Fruit fly (Drosophila melanogaster) whole organism, embryonic: ENCODE results near the gene CG15203.
A peak's percentile ranks its signal among the peaks of the same experiment; 100 is the strongest.

Experiments used
- Bdp1 ChIP-seq: fragments of 200-800 bp; sonication (Bioruptor generic); optimal IDR thresholded peaks from 3 replicates; lab custom pipeline; 2016; ENCODE audit warnings: missing biosample characterization, missing genetic modification characterization
- BtbVII ChIP-seq: fragments of 200-800 bp; sonication (Bioruptor generic); optimal IDR thresholded peaks from 3 replicates; lab custom pipeline; 2017; ENCODE audit warnings: missing biosample characterization, mild to moderate bottlenecking, missing genetic modification characterization
- C15 ChIP-seq: fragments of 200-800 bp; sonication (Bioruptor generic); IDR thresholded peaks from 3 replicates; pipeline ENCODE4 v1.3.6; 2022; ENCODE audit warnings: missing biosample characterization, missing genetic modification characterization
- CG10431 ChIP-seq: fragments of 200-800 bp; sonication (Bioruptor generic); optimal IDR thresholded peaks from 3 replicates; lab custom pipeline; 2018; ENCODE audit warnings: missing biosample characterization, mild to moderate bottlenecking, missing genetic modification characterization
- CG10543 ChIP-seq: fragments of 200-800 bp; sonication (Bioruptor generic); optimal IDR thresholded peaks from 3 replicates; lab custom pipeline; 2017; ENCODE audit warnings: missing biosample characterization, mild to moderate bottlenecking, missing genetic modification characterization, moderate library complexity
- CG10565 ChIP-seq: fragments of 200-800 bp; sonication (Bioruptor generic); optimal IDR thresholded peaks from 3 replicates; lab custom pipeline; 2016; ENCODE audit warnings: missing biosample characterization, mild to moderate bottlenecking, missing genetic modification characterization
- CG10654 ChIP-seq: fragments of 200-800 bp; sonication (Bioruptor generic); optimal IDR thresholded peaks from 2 replicates; lab custom pipeline; 2016; ENCODE audit warnings: missing biosample characterization, missing genetic modification characterization
- CG11398 ChIP-seq: fragments of 200-800 bp; sonication (Bioruptor generic); optimal IDR thresholded peaks from 2 replicates; lab custom pipeline; 2016; ENCODE audit warnings: missing biosample characterization, missing genetic modification characterization
- CG11456 ChIP-seq: fragments of 200-800 bp; sonication (Bioruptor generic); IDR thresholded peaks from 3 replicates; pipeline ENCODE4 v1.3.6; 2022; ENCODE audit warnings: missing biosample characterization, missing genetic modification characterization
- CG12104 ChIP-seq: fragments of 200-800 bp; sonication (Bioruptor generic); optimal IDR thresholded peaks from 3 replicates; lab custom pipeline; 2016; ENCODE audit warnings: missing biosample characterization, missing genetic modification characterization
- CG12659 ChIP-seq: fragments of 200-800 bp; sonication (Bioruptor generic); optimal IDR thresholded peaks from 3 replicates; lab custom pipeline; 2017; ENCODE audit warnings: mild to moderate bottlenecking, missing biosample characterization, missing genetic modification reagents, missing genetic modification characterization
- CG13123 ChIP-seq: fragments of 200-800 bp; sonication (Bioruptor generic); optimal IDR thresholded peaks from 2 replicates; lab custom pipeline; 2016; ENCODE audit warnings: missing biosample characterization, missing genetic modification characterization
- CG14860 ChIP-seq: fragments of 200-800 bp; sonication (Bioruptor generic); IDR thresholded peaks from 3 replicates; pipeline ENCODE4 v1.3.6; 2022; ENCODE audit warnings: missing biosample characterization, missing genetic modification characterization; ENCODE audit not compliant: partially characterized antibody
- CG15696 ChIP-seq: fragments of 200-800 bp; sonication (Bioruptor generic); optimal IDR thresholded peaks from 2 replicates; lab custom pipeline; 2019; ENCODE audit warnings: missing biosample characterization, mild to moderate bottlenecking, missing genetic modification characterization, moderate library complexity
- CG17802 ChIP-seq: fragments of 200-800 bp; sonication (Bioruptor generic); optimal IDR thresholded peaks from 2 replicates; lab custom pipeline; 2018; ENCODE audit warnings: missing biosample characterization, mild to moderate bottlenecking, missing genetic modification characterization, moderate library complexity
- CG2116 ChIP-seq: fragments of 200-800 bp; sonication (Bioruptor generic); optimal IDR thresholded peaks from 3 replicates; lab custom pipeline; 2018; ENCODE audit warnings: missing biosample characterization, mild to moderate bottlenecking, missing genetic modification characterization
- CG2889 ChIP-seq: fragments of 200-800 bp; sonication (Bioruptor generic); IDR thresholded peaks from 3 replicates; pipeline ENCODE4 v1.3.6; 2022; ENCODE audit warnings: missing biosample characterization, missing genetic modification characterization
- CG32532 ChIP-seq: fragments of 200-800 bp; sonication (Bioruptor generic); IDR thresholded peaks from 2 replicates; pipeline ENCODE4 v1.3.6; 2022; ENCODE audit warnings: missing biosample characterization, missing genetic modification characterization
- CG42726 ChIP-seq: fragments of 200-800 bp; sonication (Bioruptor generic); IDR thresholded peaks from 2 replicates; pipeline ENCODE4 v1.3.6; 2022; ENCODE audit warnings: missing biosample characterization, missing genetic modification characterization; ENCODE audit not compliant: partially characterized antibody
- CG4707 ChIP-seq: fragments of 200-800 bp; sonication (Bioruptor generic); optimal IDR thresholded peaks from 2 replicates; lab custom pipeline; 2018; ENCODE audit warnings: missing biosample characterization, mild to moderate bottlenecking, missing genetic modification characterization, moderate library complexity
- CG6683 ChIP-seq: fragments of 200-800 bp; sonication (Bioruptor generic); optimal IDR thresholded peaks from 2 replicates; lab custom pipeline; 2017; ENCODE audit warnings: missing biosample characterization, mild to moderate bottlenecking, missing genetic modification characterization, missing genetic modification reagents
- CG7839 ChIP-seq: fragments of 200-800 bp; sonication (Bioruptor generic); optimal IDR thresholded peaks from 3 replicates; lab custom pipeline; 2018; ENCODE audit warnings: missing biosample characterization, mild to moderate bottlenecking, missing genetic modification characterization, moderate library complexity
- CG7987 ChIP-seq: fragments of 200-800 bp; sonication (Bioruptor generic); optimal IDR thresholded peaks from 2 replicates; lab custom pipeline; 2018; ENCODE audit warnings: missing biosample characterization, mild to moderate bottlenecking, missing genetic modification characterization, moderate library complexity
- Chrac-16 ChIP-seq: fragments of 200-800 bp; sonication (Bioruptor generic); optimal IDR thresholded peaks from 3 replicates; lab custom pipeline; 2016; ENCODE audit warnings: missing biosample characterization, missing genetic modification characterization
- E2f2 ChIP-seq: fragments of 200-800 bp; sonication (Bioruptor generic); IDR thresholded peaks from 2 replicates; pipeline ENCODE4 v1.3.6; 2022; ENCODE audit warnings: missing biosample characterization, missing genetic modification characterization
- Hr39 ChIP-seq: fragments of >200 bp; optimal IDR thresholded peaks from 2 replicates; lab custom pipeline; 2017
- Lim3 ChIP-seq: fragments of 200-800 bp; sonication (Bioruptor generic); IDR thresholded peaks from 2 replicates; pipeline ENCODE4 v1.3.6; 2022; ENCODE audit warnings: missing biosample characterization, missing genetic modification characterization
- Myb ChIP-seq: fragments of 200-800 bp; sonication (Bioruptor generic); optimal IDR thresholded peaks from 2 replicates; lab custom pipeline; 2016; ENCODE audit warnings: missing biosample characterization, missing genetic modification characterization
- NfI ChIP-seq: fragments of 200-800 bp; sonication (Bioruptor generic); optimal IDR thresholded peaks from 3 replicates; lab custom pipeline; 2018; ENCODE audit warnings: missing biosample characterization, mild to moderate bottlenecking, missing genetic modification characterization, moderate library complexity
- Poxn ChIP-seq: fragments of 200-800 bp; sonication (Bioruptor generic); IDR thresholded peaks from 2 replicates; pipeline ENCODE4 v1.3.6; 2022; ENCODE audit warnings: missing biosample characterization, missing genetic modification characterization
- Rx ChIP-seq: fragments of 200-800 bp; sonication (Bioruptor generic); IDR thresholded peaks from 2 replicates; pipeline ENCODE4 v1.3.6; 2022; ENCODE audit warnings: missing biosample characterization, missing genetic modification characterization
- Spps ChIP-seq: fragments of 200-800 bp; sonication (Bioruptor generic); optimal IDR thresholded peaks from 2 replicates; lab custom pipeline; 2018; ENCODE audit warnings: missing biosample characterization, mild to moderate bottlenecking, missing genetic modification characterization
- aop ChIP-seq: fragments of 200-800 bp; sonication (Bioruptor generic); IDR thresholded peaks from 2 replicates; pipeline ENCODE4 v1.3.6; 2022; ENCODE audit warnings: missing biosample characterization, missing genetic modification characterization
- bab2 ChIP-seq: fragments of 200-800 bp; sonication (Bioruptor generic); optimal IDR thresholded peaks from 2 replicates; lab custom pipeline; 2016; ENCODE audit warnings: missing biosample characterization, missing genetic modification characterization
- bbx ChIP-seq: fragments of 200-800 bp; sonication (Bioruptor generic); IDR thresholded peaks from 2 replicates; pipeline ENCODE4 v1.3.6; 2022; ENCODE audit warnings: missing biosample characterization, missing genetic modification characterization; ENCODE audit not compliant: partially characterized antibody
- bigmax ChIP-seq: fragments of 200-800 bp; sonication (Bioruptor generic); optimal IDR thresholded peaks from 2 replicates; lab custom pipeline; 2018; ENCODE audit warnings: missing biosample characterization, mild to moderate bottlenecking, missing genetic modification characterization
- bsh ChIP-seq, 2 experiments: fragments of 200-800 bp; sonication (Bioruptor generic); optimal IDR thresholded peaks; 2 replicates each; lab custom pipeline; 2017 to 2018; ENCODE audit warnings: mild to moderate bottlenecking in 2 of 2, missing biosample characterization in 2 of 2, missing genetic modification characterization in 2 of 2, moderate library complexity in 1 of 2
- ftz-f1 ChIP-seq: fragments of 200-800 bp; sonication (Bioruptor generic); optimal IDR thresholded peaks from 2 replicates; lab custom pipeline; 2016; ENCODE audit warnings: missing biosample characterization, missing genetic modification characterization
- fu2 ChIP-seq: fragments of 200-800 bp; sonication (Bioruptor generic); optimal IDR thresholded peaks from 2 replicates; lab custom pipeline; 2016; ENCODE audit warnings: missing biosample characterization, missing genetic modification characterization
- gcm2 ChIP-seq: fragments of 200-800 bp; sonication (Bioruptor generic); optimal IDR thresholded peaks from 2 replicates; lab custom pipeline; 2016; ENCODE audit warnings: missing biosample characterization, missing genetic modification characterization
- hb ChIP-seq: fragments of 200-800 bp; sonication (Bioruptor generic); IDR thresholded peaks from 3 replicates; pipeline ENCODE4 v1.3.6; 2022; ENCODE audit warnings: missing biosample characterization, missing genetic modification characterization; ENCODE audit not compliant: partially characterized antibody
- kah ChIP-seq: fragments of 200-800 bp; sonication (Bioruptor generic); optimal IDR thresholded peaks from 2 replicates; lab custom pipeline; 2018; ENCODE audit warnings: missing biosample characterization, mild to moderate bottlenecking, missing genetic modification characterization
- mld ChIP-seq: fragments of 200-800 bp; sonication (Bioruptor generic); IDR thresholded peaks from 3 replicates; pipeline ENCODE4 v1.3.6; 2022; ENCODE audit warnings: missing biosample characterization, missing genetic modification characterization; ENCODE audit not compliant: partially characterized antibody
- nmo ChIP-seq: fragments of 200-800 bp; sonication (Bioruptor generic); optimal IDR thresholded peaks from 2 replicates; lab custom pipeline; 2018; ENCODE audit warnings: missing biosample characterization, mild to moderate bottlenecking, missing genetic modification characterization, moderate library complexity
- prd ChIP-seq, 3 experiments: fragments of >200 bp in 2 of 3; fragments of 200-800 bp in 1 of 3; sonication (Bioruptor generic) in 1 of 3; optimal IDR thresholded peaks in 2 of 3; IDR thresholded peaks in 1 of 3; 2 replicates in 2 of 3; 3 replicates in 1 of 3; pipeline versions ENCODE4 v1.3.6 to Lab custom; 2017 to 2022; ENCODE audit warnings: missing biosample characterization in 1 of 3, missing genetic modification characterization in 1 of 3
- sna ChIP-seq: fragments of 200-800 bp; sonication (Bioruptor generic); IDR thresholded peaks from 2 replicates; pipeline ENCODE4 v1.3.6; 2022; ENCODE audit warnings: missing biosample characterization, missing genetic modification characterization; ENCODE audit not compliant: partially characterized antibody
- stc ChIP-seq: fragments of 200-800 bp; sonication (Bioruptor generic); IDR thresholded peaks from 2 replicates; pipeline ENCODE4 v1.3.6; 2022; ENCODE audit warnings: missing biosample characterization, missing genetic modification characterization
- sug ChIP-seq: fragments of 200-800 bp; optimal IDR thresholded peaks from 2 replicates; lab custom pipeline; 2019; ENCODE audit warnings: missing biosample characterization, mild to moderate bottlenecking, missing genetic modification characterization, moderate library complexity
- unc-4 ChIP-seq: fragments of 200-800 bp; sonication (Bioruptor generic); IDR thresholded peaks from 2 replicates; pipeline ENCODE4 v1.3.6; 2022; ENCODE audit warnings: missing biosample characterization, missing genetic modification characterization; ENCODE audit not compliant: partially characterized antibody
- yki ChIP-seq: fragments of >200 bp; optimal IDR thresholded peaks from 3 replicates; lab custom pipeline; 2018
- zf30C ChIP-seq: fragments of 200-800 bp; sonication (Bioruptor generic); optimal IDR thresholded peaks from 3 replicates; lab custom pipeline; 2018; ENCODE audit warnings: missing biosample characterization, mild to moderate bottlenecking, missing genetic modification characterization

Gene CG15203

dm6 chrX:11090161-11090560, 23.8 kb downstream of the CG15203 start, which contains the start of gene CG2076 (continued):
- TF ChIP-seq CG10565 (GFP tag; lab: Kevin White, UChicago) (no peak), mld (GFP tag; lab: Robert Waterston, UW) (peak; percentile 82), yki (no peak), Chrac-16 (GFP tag; lab: Kevin White, UChicago) (no peak), stc (GFP tag; lab: Robert Waterston, UW) (no peak), Spps (tag; lab: Kevin White, UChicago) (no peak), Rx (GFP tag; lab: Robert Waterston, UW) (no peak), Hr39 (lab: Kevin White, UChicago) (no peak), CG11398 (no peak), CG13123 (GFP tag; lab: Kevin White, UChicago) (no peak), CG12104 (GFP tag; lab: Kevin White, UChicago) (no peak), CG2116 (peak; percentile 73), unc-4 (GFP tag; lab: Robert Waterston, UW) (peak; percentile 84), kah (GFP tag; lab: Kevin White, UChicago) (no peak), sug (tag; lab: Kevin White, UChicago) (no peak), CG2889 (GFP tag; lab: Robert Waterston, UW) (no peak), fu2 (no peak), CG10543 (no peak), bab2 (GFP tag; lab: Kevin White, UChicago) (no peak), bbx (peak; percentile 90), Myb (GFP tag; lab: Kevin White, UChicago) (no peak), nmo (GFP tag; lab: Kevin White, UChicago) (peak; percentile 22), CG32532 (no peak), CG12659 (GFP tag; lab: Kevin White, UChicago) (no peak), CG4707 (no peak), gcm2 (GFP tag; lab: Kevin White, UChicago) (no peak), zf30C (no peak), CG11456 (GFP tag; lab: Robert Waterston, UW) (no peak), CG17802 (tag; lab: Kevin White, UChicago) (no peak), CG15696 (tag; lab: Kevin White, UChicago) (no peak), bsh (GFP tag; optimal IDR thresholded peaks at IDR 0.05; lab: Kevin White, UChicago) (no peak), E2f2 (GFP tag; lab: Robert Waterston, UW) (peak; percentile 82), CG7987 (GFP tag; lab: Kevin White, UChicago) (no peak), CG42726 (GFP tag; lab: Robert Waterston, UW) (peak; percentile 58; the same call in 1 of the 2 replicates), CG6683 (GFP tag; lab: Kevin White, UChicago) (no peak), hb (GFP tag; lab: Robert Waterston, UW) (peak; percentile 95), CG10654 (GFP tag; lab: Kevin White, UChicago) (no peak), bigmax (no peak), sna (GFP tag; lab: Robert Waterston, UW) (peak; percentile 93), aop (GFP tag; lab: Robert Waterston, UW) (no peak), Lim3 (GFP tag; lab: Robert Waterston, UW) (no peak), BtbVII (GFP tag; lab: Kevin White, UChicago) (no peak), prd (optimal IDR thresholded peaks at IDR 0.05; lab: Kevin White, UChicago) (no peak), prd (GFP tag; IDR thresholded peaks at IDR 0.05; lab: Robert Waterston, UW) (no peak), CG14860 (GFP tag; lab: Robert Waterston, UW) (peak; percentile 96), ftz-f1 (GFP tag; lab: Kevin White, UChicago) (no peak), CG10431 (GFP tag; lab: Kevin White, UChicago) (no peak), C15 (GFP tag; lab: Robert Waterston, UW) (no peak), Bdp1 (GFP tag; lab: Kevin White, UChicago) (no peak), Poxn (GFP tag; lab: Robert Waterston, UW) (no peak), CG7839 (tag; lab: Kevin White, UChicago) (no peak), NfI (GFP tag; lab: Kevin White, UChicago) (no peak)
